Fruit fly (Drosophila melanogaster) whole organism, embryonic: ENCODE data around the gene Kdm3.

ENCODE experiments used
- Asciz ChIP-seq: fragments of 200-800 bp; sonication (Bioruptor generic); optimal IDR thresholded peaks from 2 replicates; lab custom pipeline; 2017; ENCODE audit warnings: missing biosample characterization, mild to moderate bottlenecking, missing genetic modification characterization, missing genetic modification reagents
- Atf-2 ChIP-seq: fragments of 200-800 bp; sonication (Bioruptor generic); optimal IDR thresholded peaks from 2 replicates; lab custom pipeline; 2016; ENCODE audit warnings: missing biosample characterization, missing genetic modification characterization
- CG12071 ChIP-seq: fragments of 200-800 bp; sonication (Bioruptor generic); optimal IDR thresholded peaks from 3 replicates; lab custom pipeline; 2018; ENCODE audit warnings: missing biosample characterization, mild to moderate bottlenecking, missing genetic modification characterization
- CG12219 ChIP-seq: fragments of 200-800 bp; sonication (Bioruptor generic); optimal IDR thresholded peaks from 3 replicates; lab custom pipeline; 2018; ENCODE audit warnings: missing biosample characterization, mild to moderate bottlenecking, missing genetic modification characterization
- CG1647 ChIP-seq: fragments of 200-800 bp; sonication (Bioruptor generic); optimal IDR thresholded peaks from 3 replicates; lab custom pipeline; 2016; ENCODE audit warnings: missing biosample characterization, missing genetic modification characterization
- CG16813 ChIP-seq: fragments of 200-800 bp; sonication (Bioruptor generic); IDR thresholded peaks from 3 replicates; pipeline ENCODE4 v1.3.6; 2022; ENCODE audit warnings: missing biosample characterization, missing genetic modification characterization; ENCODE audit not compliant: partially characterized antibody
- CG18476 ChIP-seq: fragments of 200-800 bp; sonication (Bioruptor generic); optimal IDR thresholded peaks from 2 replicates; lab custom pipeline; 2016; ENCODE audit warnings: missing biosample characterization, mild to moderate bottlenecking, missing genetic modification characterization
- CG18764 ChIP-seq: fragments of 200-800 bp; sonication (Bioruptor generic); optimal IDR thresholded peaks from 3 replicates; lab custom pipeline; 2016; ENCODE audit warnings: missing biosample characterization, missing genetic modification characterization
- CG3847 ChIP-seq: fragments of 200-800 bp; sonication (Bioruptor generic); IDR thresholded peaks from 2 replicates; pipeline ENCODE4 v1.3.6; 2022; ENCODE audit warnings: missing biosample characterization, missing genetic modification characterization
- CG4617 ChIP-seq: fragments of 200-800 bp; sonication (Bioruptor generic); optimal IDR thresholded peaks from 3 replicates; lab custom pipeline; 2016; ENCODE audit warnings: missing biosample characterization, missing genetic modification characterization, borderline replicate concordance
- CG4820 ChIP-seq: fragments of 200-800 bp; sonication (Bioruptor generic); optimal IDR thresholded peaks from 3 replicates; lab custom pipeline; 2016; ENCODE audit warnings: missing biosample characterization, missing genetic modification characterization
- CG6791 ChIP-seq: fragments of 200-800 bp; sonication (Bioruptor generic); IDR thresholded peaks from 3 replicates; pipeline ENCODE4 v1.3.6; 2022; ENCODE audit warnings: missing biosample characterization, missing genetic modification characterization; ENCODE audit not compliant: partially characterized antibody
- CG6813 ChIP-seq: fragments of 200-800 bp; sonication (Bioruptor generic); optimal IDR thresholded peaks from 2 replicates; lab custom pipeline; 2017; ENCODE audit warnings: missing biosample characterization, missing genetic modification characterization, mild to moderate bottlenecking, moderate library complexity, missing genetic modification reagents
- CG7271 ChIP-seq: fragments of 200-800 bp; sonication (Bioruptor generic); optimal IDR thresholded peaks from 2 replicates; lab custom pipeline; 2018; ENCODE audit warnings: missing biosample characterization, mild to moderate bottlenecking, missing genetic modification characterization, moderate library complexity
- Camta ChIP-seq: fragments of 200-800 bp; sonication (Bioruptor generic); optimal IDR thresholded peaks from 2 replicates; lab custom pipeline; 2016; ENCODE audit warnings: missing biosample characterization, missing genetic modification characterization
- Chrac-16 ChIP-seq: fragments of 200-800 bp; sonication (Bioruptor generic); optimal IDR thresholded peaks from 3 replicates; lab custom pipeline; 2016; ENCODE audit warnings: missing biosample characterization, missing genetic modification characterization
- CkIIα-i1 ChIP-seq: fragments of 200-800 bp; sonication (Bioruptor generic); IDR thresholded peaks from 2 replicates; pipeline ENCODE4 v1.3.6; 2022; ENCODE audit warnings: missing biosample characterization, missing genetic modification characterization
- Dbx ChIP-seq: fragments of 200-800 bp; sonication (Bioruptor generic); IDR thresholded peaks from 3 replicates; pipeline ENCODE4 v1.3.6; 2022; ENCODE audit warnings: missing biosample characterization, missing genetic modification characterization
- Dp ChIP-seq: fragments of 200-800 bp; sonication (Bioruptor generic); optimal IDR thresholded peaks from 2 replicates; lab custom pipeline; 2018; ENCODE audit warnings: missing biosample characterization, mild to moderate bottlenecking, missing genetic modification characterization, moderate library complexity
- Fer1 ChIP-seq: fragments of 200-800 bp; sonication (Bioruptor generic); optimal IDR thresholded peaks from 2 replicates; lab custom pipeline; 2017; ENCODE audit warnings: missing biosample characterization, mild to moderate bottlenecking, missing genetic modification characterization
- Hr3 ChIP-seq: fragments of 200-800 bp; sonication (Bioruptor generic); optimal IDR thresholded peaks from 3 replicates; lab custom pipeline; 2016; ENCODE audit warnings: missing biosample characterization, missing genetic modification characterization
- MESR4 ChIP-seq: fragments of 200-800 bp; sonication (Bioruptor generic); optimal IDR thresholded peaks from 2 replicates; lab custom pipeline; 2018; ENCODE audit warnings: missing biosample characterization, mild to moderate bottlenecking, missing genetic modification characterization, moderate library complexity
- Med ChIP-seq: fragments of 200-800 bp; sonication (Bioruptor generic); peaks from one replicate; lab custom pipeline; 2016; ENCODE audit warnings: missing biosample characterization, missing genetic modification characterization, mild to moderate bottlenecking, inconsistent platforms, moderate library complexity
- Mrtf ChIP-seq: fragments of 200-800 bp; sonication (Bioruptor generic); IDR thresholded peaks from 3 replicates; pipeline ENCODE4 v1.3.6; 2022; ENCODE audit warnings: missing biosample characterization, missing genetic modification characterization
- Pdp1 ChIP-seq, 2 experiments: fragments of 200-800 bp; sonication (Bioruptor generic); optimal IDR thresholded peaks; 3 replicates each; lab custom pipeline; 2016; ENCODE audit warnings: missing biosample characterization in 2 of 2, missing genetic modification characterization in 2 of 2, mild to moderate bottlenecking in 1 of 2, moderate library complexity in 1 of 2
- Side ChIP-seq: fragments of 200-800 bp; sonication (Bioruptor generic); optimal IDR thresholded peaks from 2 replicates; lab custom pipeline; 2016; ENCODE audit warnings: missing biosample characterization, missing genetic modification characterization
- Usf ChIP-seq: fragments of 200-800 bp; sonication (Bioruptor generic); optimal IDR thresholded peaks from 2 replicates; lab custom pipeline; 2017; ENCODE audit warnings: missing genotype, missing biosample characterization, missing genetic modification characterization
- cas ChIP-seq: fragments of 200-800 bp; sonication (Bioruptor generic); IDR thresholded peaks from 2 replicates; pipeline ENCODE4 v1.3.6; 2022; ENCODE audit warnings: missing biosample characterization, missing genetic modification characterization
- caup ChIP-seq: fragments of 200-800 bp; sonication (Bioruptor generic); optimal IDR thresholded peaks from 3 replicates; lab custom pipeline; 2017; ENCODE audit warnings: missing biosample characterization, mild to moderate bottlenecking, missing genetic modification characterization, moderate library complexity; ENCODE audit not compliant: severe bottlenecking
- cg ChIP-seq: fragments of 200-800 bp; sonication (Bioruptor generic); optimal IDR thresholded peaks from 3 replicates; lab custom pipeline; 2019; ENCODE audit warnings: missing biosample characterization, mild to moderate bottlenecking, missing genetic modification characterization, moderate library complexity
- cwo ChIP-seq: fragments of 200-800 bp; sonication (Bioruptor generic); optimal IDR thresholded peaks from 3 replicates; lab custom pipeline; 2017; ENCODE audit warnings: missing biosample characterization, missing genetic modification characterization, mild to moderate bottlenecking, moderate library complexity, missing genetic modification reagents
- dimm ChIP-seq: fragments of 200-800 bp; sonication (Bioruptor generic); IDR thresholded peaks from 2 replicates; pipeline ENCODE4 v1.3.6; 2022; ENCODE audit warnings: missing biosample characterization, missing genetic modification characterization
- fd96Cb ChIP-seq: fragments of 200-800 bp; sonication (Bioruptor generic); optimal IDR thresholded peaks from 2 replicates; lab custom pipeline; 2018; ENCODE audit warnings: missing biosample characterization, mild to moderate bottlenecking, missing genetic modification characterization, moderate library complexity
- gem ChIP-seq: fragments of 200-800 bp; sonication (Bioruptor generic); optimal IDR thresholded peaks from 2 replicates; lab custom pipeline; 2019; ENCODE audit warnings: missing biosample characterization, mild to moderate bottlenecking, missing genetic modification characterization, moderate library complexity
- h ChIP-seq: fragments of >200 bp; optimal IDR thresholded peaks from 2 replicates; lab custom pipeline; 2017
- ham ChIP-seq: fragments of 200-800 bp; sonication (Bioruptor generic); IDR thresholded peaks from 2 replicates; pipeline ENCODE4 v1.3.6; 2022; ENCODE audit warnings: missing biosample characterization, missing genetic modification characterization
- mirr ChIP-seq: fragments of 200-800 bp; sonication (Bioruptor generic); optimal IDR thresholded peaks from 3 replicates; lab custom pipeline; 2018; ENCODE audit warnings: missing biosample characterization, mild to moderate bottlenecking, missing genetic modification characterization
- nerfin-1 ChIP-seq: fragments of 200-800 bp; sonication (Bioruptor generic); optimal IDR thresholded peaks from 3 replicates; lab custom pipeline; 2019; ENCODE audit warnings: missing biosample characterization, mild to moderate bottlenecking, missing genetic modification characterization, moderate library complexity
- pan ChIP-seq, 4 experiments: fragments of >200 bp in 3 of 4; fragments of 200-800 bp in 1 of 4; sonication (Bioruptor generic) in 1 of 4; optimal IDR thresholded peaks in 3 of 4; IDR thresholded peaks in 1 of 4; 2 replicates each; pipeline versions ENCODE4 v1.3.6 to Lab custom; 2017 to 2022; ENCODE audit warnings: missing biosample characterization in 2 of 4, missing genetic modification characterization in 2 of 4, mixed read lengths in 1 of 4
- repo ChIP-seq: fragments of 200-800 bp; sonication (Bioruptor generic); optimal IDR thresholded peaks from 2 replicates; lab custom pipeline; 2016; ENCODE audit warnings: missing biosample characterization, missing genetic modification characterization
- schlank ChIP-seq: fragments of 200-800 bp; sonication (Bioruptor generic); optimal IDR thresholded peaks from 2 replicates; lab custom pipeline; 2018; ENCODE audit warnings: missing biosample characterization, mild to moderate bottlenecking, missing genetic modification characterization
- sim ChIP-seq: fragments of 200-800 bp; sonication (Bioruptor generic); IDR thresholded peaks from 2 replicates; pipeline ENCODE4 v1.3.6; 2022; ENCODE audit warnings: missing biosample characterization, missing genetic modification characterization
- tna ChIP-seq: fragments of 200-800 bp; sonication (Bioruptor generic); IDR thresholded peaks from 2 replicates; pipeline ENCODE4 v1.3.6; 2022; ENCODE audit warnings: missing biosample characterization, missing genetic modification characterization; ENCODE audit not compliant: partially characterized antibody
- unpg ChIP-seq: fragments of 200-800 bp; sonication (Bioruptor generic); optimal IDR thresholded peaks from 3 replicates; lab custom pipeline; 2018; ENCODE audit warnings: missing biosample characterization, mild to moderate bottlenecking, missing genetic modification characterization, moderate library complexity
- vfl ChIP-seq: fragments of 200-800 bp; sonication (Bioruptor generic); optimal IDR thresholded peaks from 2 replicates; lab custom pipeline; 2016; ENCODE audit warnings: missing biosample characterization, missing genetic modification characterization
- zen2 ChIP-seq: fragments of 200-800 bp; sonication (Bioruptor generic); IDR thresholded peaks from 3 replicates; pipeline ENCODE4 v1.3.6; 2022; ENCODE audit warnings: missing biosample characterization, missing genetic modification characterization; ENCODE audit not compliant: partially characterized antibody

The Kdm3 gene

dm6 chr3R:9512193-9513051 lies 3.4 kb upstream of the Kdm3 start (continued):
- no peak for TF ChIP-seq dimm (GFP tag; lab: Robert Waterston, UW)
- peak; percentile 93 for TF ChIP-seq MESR4
- peak; percentile 20 for TF ChIP-seq Med (GFP tag; lab: Kevin White, UChicago)
- TF ChIP-seq CG16813 (GFP tag; lab: Robert Waterston, UW), result no peak
- no peak for TF ChIP-seq h (lab: Kevin White, UChicago)
- TF ChIP-seq cg (GFP tag; lab: Kevin White, UChicago), result peak; percentile 84

- TF ChIP-seq tna (no peak), Mrtf (GFP tag; lab: Robert Waterston, UW) (no peak), Dp (GFP tag; lab: Kevin White, UChicago) (peak; percentile 33), gem (tag; lab: Kevin White, UChicago) (peak; percentile 77), zen2 (no peak), CG3847 (GFP tag; lab: Robert Waterston, UW) (no peak), Side (GFP tag; lab: Kevin White, UChicago) (peak; percentile 78), CG7271 (tag; lab: Kevin White, UChicago) (peak; percentile 52), cwo (GFP tag; lab: Kevin White, UChicago) (peak; percentile 33), Asciz (GFP tag; lab: Kevin White, UChicago) (no peak), CG12071 (GFP tag; lab: Kevin White, UChicago) (no peak), fd96Cb (tag; lab: Kevin White, UChicago) (peak; percentile 21), schlank (tag; lab: Kevin White, UChicago) (peak; percentile 51), CG12219 (GFP tag; lab: Kevin White, UChicago) (peak; percentile 27), repo (peak; percentile 72), Camta (GFP tag; lab: Kevin White, UChicago) (peak; percentile 74), pan (optimal IDR thresholded peaks at IDR 0.05; lab: Kevin White, UChicago) (no peak), pan (GFP tag; optimal IDR thresholded peaks at IDR 0.05 in 1 of 2, IDR thresholded peaks at IDR 0.05 in 1 of 2) (no peak), vfl (GFP tag; lab: Kevin White, UChicago) (peak; percentile 63), CG18476 (GFP tag; lab: Kevin White, UChicago) (peak; percentile 69), Usf (GFP tag; lab: Kevin White, UChicago) (peak; percentile 14), mirr (GFP tag; lab: Kevin White, UChicago) (peak; percentile 69), CG1647 (GFP tag; lab: Kevin White, UChicago) (peak; percentile 80), CG6813 (GFP tag; lab: Kevin White, UChicago) (no peak), Dbx (GFP tag; lab: Robert Waterston, UW) (no peak), CG4820 (GFP tag; lab: Kevin White, UChicago) (peak; percentile 61), CkIIα-i1 (no peak), Atf-2 (GFP tag; lab: Kevin White, UChicago) (peak; percentile 74), Hr3 (GFP tag; lab: Kevin White, UChicago) (peak; percentile 74), sim (GFP tag; lab: Robert Waterston, UW) (no peak), Chrac-16 (GFP tag; lab: Kevin White, UChicago) (peak; percentile 78), Fer1 (GFP tag; lab: Kevin White, UChicago) (peak; percentile 69), cas (GFP tag; lab: Robert Waterston, UW) (no peak), ham (no peak), unpg (GFP tag; lab: Kevin White, UChicago) (peak; percentile 66), caup (GFP tag; lab: Kevin White, UChicago) (peak; percentile 43), CG6791 (GFP tag; lab: Robert Waterston, UW) (no peak), CG18764 (GFP tag; lab: Kevin White, UChicago) (peak; percentile 57), CG4617 (GFP tag; lab: Kevin White, UChicago) (peak; percentile 96), nerfin-1 (tag; lab: Kevin White, UChicago) (peak; percentile 51), Pdp1 (GFP tag; optimal IDR thresholded peaks at IDR 0.05; lab: Kevin White, UChicago) (peak; percentile 68 to 86)
Measured at dm6 chr3R:9513052-9513420, 2.8 kb upstream of the Kdm3 start, which contains the start of the genes Ras85D and Rlb1. Gene Ras85D, minus strand, starts transcription at chr3R:9513067. Gene Rlb1, plus strand, starts transcription at chr3R:9513327.
